Worm (Caenorhabditis elegans): ENCODE data around the gene fozi-1.
A peak's percentile ranks its signal among the peaks of the same experiment; 100 is the strongest.

ce11 chrIII:9269012-9269471 lies 12.5 kb upstream of the fozi-1 start, which contains the start of gene clip-1:
- TF ChIP-seq nhr-23 (tag; optimal IDR thresholded peaks at IDR 0.05), result no peak
- TF ChIP-seq egl-27 (tag; optimal IDR thresholded peaks at IDR 0.05), result no peak
- peak; percentile 36 for TF ChIP-seq fos-1 (tag; optimal IDR thresholded peaks at IDR 0.05)
- no peak for TF ChIP-seq zag-1 (tag; optimal IDR thresholded peaks at IDR 0.05)

All from whole organism, L2 larva.